Worm (Caenorhabditis elegans) whole organism, dauer: ENCODE measurements around the gene lgc-27.

Source experiments
- unc-62 ChIP-seq: sonication (generic microtip); optimal IDR thresholded peaks from 2 replicates; lab custom pipeline; 2017; ENCODE audit warnings: missing biosample characterization, missing genetic modification reagents, missing genetic modification characterization

The lgc-27 gene

ce11 chrII:4631479-4631878 is 17.4 kb upstream of the lgc-27 start:
- no peak for TF ChIP-seq unc-62

DNA sequence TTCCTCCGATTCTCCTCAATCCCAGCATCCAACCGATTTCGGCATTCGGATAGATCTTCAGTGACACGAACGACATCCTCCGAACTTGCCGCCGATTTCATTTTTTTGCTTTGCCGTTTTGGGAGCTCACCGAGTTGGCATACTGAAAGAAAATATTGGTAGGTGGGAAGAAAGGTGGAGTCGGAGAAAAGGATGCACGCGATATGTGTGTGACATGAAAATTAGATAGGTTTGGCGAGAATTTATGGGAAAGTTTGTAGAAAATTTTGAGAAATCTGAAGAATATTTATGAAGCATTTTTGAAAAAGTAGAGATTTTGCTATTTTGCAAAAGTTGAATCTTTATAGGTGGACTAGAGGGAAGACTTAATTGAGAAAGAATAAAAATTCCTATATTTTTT is 10.6 kb upstream of the lgc-27 start, which contains the start of gene che-10:
Gene che-10, minus strand, starts transcription at position 101 of the 400 bp plus-strand sequence.
- TF ChIP-seq unc-62: no peak

DNA sequence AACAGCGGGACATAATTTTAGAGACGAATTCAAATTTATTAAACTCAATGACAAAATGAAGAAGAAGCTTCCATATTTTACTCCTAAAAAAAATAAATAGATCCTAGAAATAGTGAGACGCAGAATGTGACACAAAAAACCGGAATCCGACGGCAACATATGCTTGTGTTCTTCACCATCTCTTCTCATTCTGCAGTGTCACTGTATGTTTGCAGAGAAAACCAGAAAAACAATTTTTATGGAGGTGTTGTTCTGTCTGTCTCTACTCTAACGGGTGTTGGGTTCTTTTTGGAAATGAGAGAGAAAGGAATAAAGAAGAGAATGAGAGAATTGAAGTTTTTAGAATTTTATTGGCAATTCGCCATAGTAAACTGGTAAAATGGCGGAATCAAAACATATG is 10.0 kb upstream of the lgc-27 start:
- TF ChIP-seq unc-62: no peak

- TF ChIP-seq unc-62: no peak
Observed at ce11 chrII:4640748-4641147, 8.1 kb upstream of the lgc-27 start.

- no peak for TF ChIP-seq unc-62
Observed at ce11 chrII:4650072-4650471, 1.2 kb downstream of the lgc-27 start.

ce11 chrII:4655834-4656233 is 6.9 kb downstream of the lgc-27 start, which contains the start of gene fut-6:
Gene fut-6 (minus strand): TSS chrII:4655934.
- TF ChIP-seq unc-62: no peak

ce11 chrII:4657370-4657769 is 8.5 kb downstream of the lgc-27 start:
- TF ChIP-seq unc-62: no peak

DNA sequence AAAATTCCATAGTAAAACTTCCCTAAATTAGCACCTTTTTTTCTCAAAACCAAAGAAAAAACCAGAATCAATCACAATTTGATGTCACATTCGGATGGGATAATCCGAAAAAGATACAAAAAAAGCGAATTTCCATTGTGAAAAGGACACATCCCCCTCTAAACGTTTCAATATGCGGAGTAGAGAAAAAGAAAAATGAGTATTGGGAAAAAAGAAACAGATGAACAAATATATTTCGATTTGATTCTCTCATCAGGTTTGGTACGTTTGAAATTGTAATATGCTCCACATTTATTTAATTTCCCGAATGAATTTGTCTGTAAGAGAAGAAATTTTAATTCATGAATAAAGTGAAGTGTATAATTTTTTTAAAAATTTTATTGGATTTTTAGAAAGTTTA is 9.4 kb downstream of the lgc-27 start:
- TF ChIP-seq unc-62: no peak

DNA sequence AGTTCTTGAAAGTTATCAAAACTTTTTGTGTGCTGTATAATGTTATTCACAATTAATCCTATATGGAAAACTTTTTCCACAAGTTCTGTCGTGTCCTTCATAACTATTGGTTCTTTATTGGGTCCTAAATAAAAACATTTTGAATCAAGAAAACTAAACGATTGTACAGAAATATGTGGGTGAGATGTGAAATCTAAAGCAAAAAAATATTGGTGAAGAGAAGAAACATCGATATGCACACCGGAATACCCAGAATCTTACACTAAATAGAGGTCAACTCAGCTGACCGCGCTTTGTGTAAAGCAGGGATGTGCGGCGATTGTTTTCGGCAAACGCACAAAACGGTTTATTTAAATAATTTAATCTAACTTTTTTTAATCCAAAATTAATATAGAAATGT is 12.4 kb downstream of the lgc-27 start, which contains the start of gene T05A7.13:
Gene T05A7.13, minus strand, starts transcription at position 101 of the 400 bp plus-strand sequence.
- no peak for TF ChIP-seq unc-62

DNA sequence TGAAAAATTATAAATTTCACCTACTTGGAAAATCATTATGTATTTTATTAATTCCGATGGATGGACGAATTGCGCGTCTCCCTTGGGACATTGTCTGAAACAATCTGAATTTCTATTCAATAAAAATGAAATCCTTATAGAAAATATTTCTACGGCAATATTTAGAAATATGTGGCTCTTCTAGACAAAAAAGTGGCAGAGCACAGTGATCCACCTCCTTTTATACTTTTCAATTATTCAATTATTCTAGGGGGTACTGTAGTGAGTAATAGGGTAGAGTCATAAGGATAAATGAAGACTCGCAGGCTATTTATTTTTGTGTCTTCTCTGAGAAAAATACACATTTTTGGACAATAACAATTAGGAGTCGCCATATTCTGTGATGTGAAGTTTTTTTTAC is 14.3 kb downstream of the lgc-27 start, which contains the start of gene T05A7.12:
Gene T05A7.12, minus strand, starts transcription at position 101 of the 400 bp plus-strand sequence.
- TF ChIP-seq unc-62: no peak

DNA sequence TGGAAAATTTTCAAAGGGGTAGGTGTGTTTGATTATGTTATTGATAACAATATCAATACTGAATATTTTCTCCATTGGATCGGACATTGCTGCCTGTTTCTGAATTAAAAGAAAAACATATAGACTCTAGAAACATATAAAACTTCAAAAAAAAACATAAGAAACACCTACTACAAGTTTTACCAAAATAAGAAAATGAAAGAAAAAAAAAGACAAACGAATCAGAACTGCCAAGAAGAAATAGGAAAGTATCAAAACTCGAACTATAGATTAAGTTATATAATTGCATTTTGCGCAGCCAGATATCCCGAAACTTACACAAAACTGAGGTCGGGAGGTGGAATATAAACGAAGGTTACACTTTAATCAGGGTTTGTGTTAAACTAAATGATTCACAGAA is 16.5 kb downstream of the lgc-27 start, which contains the start of gene T05A7.11:
Gene T05A7.11, minus strand, starts transcription at position 101 of the 400 bp plus-strand sequence.
- TF ChIP-seq unc-62: no peak

DNA sequence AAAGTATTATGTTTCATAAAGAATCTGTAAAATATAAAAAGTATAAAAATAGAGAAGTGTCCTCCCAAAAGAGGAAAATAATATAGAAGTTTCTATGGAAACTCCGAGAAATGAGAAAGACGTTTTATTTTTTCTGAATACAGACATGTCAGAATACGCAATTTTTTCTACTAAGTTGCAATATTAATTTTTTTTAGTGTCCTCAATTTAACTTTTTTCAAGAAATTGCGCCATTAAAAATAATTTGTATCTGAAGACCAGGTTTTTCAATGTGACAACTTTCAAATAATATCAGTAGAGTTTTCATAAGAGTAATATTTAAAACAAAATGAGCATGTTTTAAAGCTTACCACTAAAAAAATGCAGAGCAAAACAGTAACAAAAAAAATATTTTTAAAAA is 18.7 kb downstream of the lgc-27 start, which contains the start of gene fut-5:
Gene fut-5, minus strand, starts transcription at position 101 of the 400 bp plus-strand sequence.
- TF ChIP-seq unc-62: no peak

DNA sequence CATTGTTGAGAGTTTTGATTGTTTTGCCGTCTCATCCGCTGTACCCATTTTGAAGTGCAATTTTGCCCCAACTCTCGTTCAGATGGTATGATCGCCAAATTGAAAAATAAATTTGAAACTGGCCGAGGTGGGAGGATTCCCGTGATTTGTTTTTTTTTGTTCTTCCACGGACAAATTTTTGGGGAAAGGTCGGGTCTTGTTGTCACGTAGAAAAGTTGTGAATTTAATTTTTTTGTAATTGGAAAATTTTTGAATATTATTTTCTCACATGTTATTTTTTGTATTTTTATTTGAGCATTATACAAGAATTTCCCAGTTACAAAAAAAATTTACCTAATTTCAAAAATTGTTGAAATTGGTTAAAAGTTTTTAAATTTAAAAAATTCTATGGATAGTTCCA is 22.8 kb downstream of the lgc-27 start, which contains the start of gene T05A7.6:
Gene T05A7.6, minus strand, starts transcription at position 101 of the 400 bp plus-strand sequence.
- no peak for TF ChIP-seq unc-62

ce11 chrII:4672584-4673110 is 23.8 kb downstream of the lgc-27 start, which contains the start of the genes clec-140 and hmg-11:
Gene clec-140 (plus strand): TSS chrII:4673060.
Gene hmg-11 (plus strand): TSS chrII:4673085.
- no peak for TF ChIP-seq unc-62

DNA sequence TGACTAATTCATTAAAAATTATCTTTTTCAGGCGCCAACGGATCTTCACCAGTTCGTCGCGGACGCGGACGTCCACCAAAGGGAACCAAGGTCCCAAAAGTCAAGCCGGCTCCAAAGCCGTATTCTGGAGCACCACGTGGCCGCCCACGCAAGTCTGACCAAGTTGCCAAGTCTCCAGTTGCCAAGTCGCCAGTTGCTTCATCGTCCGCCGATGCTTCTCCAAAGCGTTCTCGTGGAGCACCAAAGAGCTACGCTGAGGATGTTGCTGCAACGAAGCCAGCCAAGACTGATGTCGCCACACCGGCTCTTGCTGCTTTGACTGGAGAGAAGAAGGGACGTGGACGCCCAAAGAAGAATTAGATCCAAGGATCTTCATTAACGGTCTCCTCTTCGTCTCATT is 24.4 kb downstream of the lgc-27 start:
- no peak for TF ChIP-seq unc-62

DNA sequence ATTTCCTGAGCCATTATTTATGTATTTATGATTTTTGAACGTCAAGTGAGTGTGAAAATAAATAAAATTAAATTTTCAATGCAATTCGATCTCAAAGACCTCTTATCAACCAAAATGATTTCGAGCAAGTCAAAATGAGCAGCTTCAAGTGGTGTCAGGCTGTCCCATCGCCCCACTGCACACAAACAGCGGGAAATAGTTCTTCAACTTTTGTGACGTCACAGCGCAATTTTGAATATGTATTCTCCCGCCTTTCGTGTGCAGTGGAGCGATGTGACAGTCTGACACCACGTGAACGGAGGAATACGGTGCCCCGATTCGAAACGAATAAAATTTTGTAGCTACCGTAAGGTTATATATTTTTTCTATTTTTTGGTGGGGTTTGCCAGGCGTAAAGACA is 24.8 kb downstream of the lgc-27 start:
- no peak for TF ChIP-seq unc-62

- TF ChIP-seq unc-62: no peak
Observed at ce11 chrII:4674188-4674587, 25.3 kb downstream of the lgc-27 start.

DNA sequence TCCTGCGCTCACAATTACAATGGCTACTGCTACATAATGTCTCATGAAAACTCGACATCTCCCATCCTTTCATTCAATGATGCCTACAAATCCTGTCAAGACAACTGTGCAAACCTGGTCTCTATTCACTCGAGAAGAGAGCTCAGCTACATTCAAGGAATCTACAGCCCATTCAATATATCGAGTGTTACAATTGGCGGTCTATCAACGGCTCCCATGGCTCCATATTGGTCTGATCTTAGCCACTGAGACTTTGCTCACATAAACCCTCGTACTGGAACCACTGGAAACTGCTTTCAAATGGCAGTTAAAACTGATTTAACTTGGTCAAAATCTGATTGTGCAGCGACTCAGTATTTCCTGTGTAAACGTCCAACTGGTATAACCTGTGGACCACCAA is 26.6 kb downstream of the lgc-27 start, which contains the start of gene T05A7.3:
Gene T05A7.3, plus strand, starts transcription at position 301 of the 400 bp plus-strand sequence.
- TF ChIP-seq unc-62: no peak
